Worm (Caenorhabditis elegans) whole organism, late embryonic: ENCODE data around the gene fbxa-170.

Experiments
- C08G9.2 ChIP-seq: sonication (generic microtip); optimal IDR thresholded peaks from 2 replicates; lab custom pipeline; 2016; ENCODE audit warnings: mild to moderate bottlenecking, missing genetic modification characterization, moderate library complexity, missing compliant biosample characterization
- C38D4.7 ChIP-seq: fragments of 200-800 bp; sonication (Bioruptor generic); optimal IDR thresholded peaks from 2 replicates; lab custom pipeline; 2018; ENCODE audit warnings: mild to moderate bottlenecking, missing genetic modification characterization, moderate library complexity, missing compliant biosample characterization
- F13H6.1 ChIP-seq: sonication (generic microtip); optimal IDR thresholded peaks from 2 replicates; lab custom pipeline; 2016; ENCODE audit warnings: missing genetic modification characterization, missing compliant biosample characterization
- K02D7.2 ChIP-seq: sonication (generic microtip); optimal IDR thresholded peaks from 2 replicates; lab custom pipeline; 2017; ENCODE audit warnings: mild to moderate bottlenecking, missing genetic modification characterization, missing compliant biosample characterization
- K09A11.1 ChIP-seq: sonication (generic microtip); optimal IDR thresholded peaks from 2 replicates; lab custom pipeline; 2017; ENCODE audit warnings: antibody characterized with exemption, mild to moderate bottlenecking, missing genetic modification characterization, missing compliant biosample characterization; ENCODE audit not compliant: insufficient read depth
- T23F11.4 ChIP-seq: fragments of 200-800 bp; sonication (Bioruptor generic); optimal IDR thresholded peaks from 2 replicates; lab custom pipeline; 2018; ENCODE audit warnings: mild to moderate bottlenecking, missing genetic modification characterization, missing compliant biosample characterization
- ceh-14 ChIP-seq: sonication (generic microtip); optimal IDR thresholded peaks from 2 replicates; lab custom pipeline; 2016; ENCODE audit warnings: missing genotype, missing genetic modification characterization, missing compliant biosample characterization
- ceh-18 ChIP-seq: sonication (generic microtip); optimal IDR thresholded peaks from 2 replicates; lab custom pipeline; 2016; ENCODE audit warnings: missing genetic modification characterization, missing compliant biosample characterization
- ceh-19 ChIP-seq: fragments of 200-800 bp; sonication (Bioruptor generic); optimal IDR thresholded peaks from 2 replicates; lab custom pipeline; 2018; ENCODE audit warnings: mild to moderate bottlenecking, missing genetic modification characterization, missing compliant biosample characterization
- ceh-2 ChIP-seq: sonication (generic microtip); optimal IDR thresholded peaks from 2 replicates; lab custom pipeline; 2016; ENCODE audit warnings: missing genotype, missing genetic modification characterization, missing compliant biosample characterization
- ceh-22 ChIP-seq: sonication (generic microtip); optimal IDR thresholded peaks from 2 replicates; lab custom pipeline; 2017; ENCODE audit warnings: missing biosample characterization, missing genetic modification characterization
- ceh-30 ChIP-seq: fragments of 150-350 bp; optimal IDR thresholded peaks from 2 replicates; lab custom pipeline; 2014; ENCODE audit warnings: missing biosample characterization, missing genetic modification characterization
- ceh-31 ChIP-seq: sonication (generic microtip); optimal IDR thresholded peaks from 2 replicates; lab custom pipeline; 2016; ENCODE audit warnings: missing genetic modification characterization, missing compliant biosample characterization
- ceh-45 ChIP-seq: fragments of 200-800 bp; sonication (Bioruptor generic); IDR thresholded peaks from 2 replicates; pipeline ENCODE4 v1.3.6; 2022; ENCODE audit warnings: missing genetic modification reagents, missing genetic modification characterization, missing compliant biosample characterization
- ceh-6 ChIP-seq: fragments of 200-800 bp; sonication (Bioruptor generic); optimal IDR thresholded peaks from 2 replicates; lab custom pipeline; 2018; ENCODE audit warnings: mild to moderate bottlenecking, missing genetic modification characterization, missing compliant biosample characterization
- dmd-4 ChIP-seq: sonication (generic microtip); optimal IDR thresholded peaks from 2 replicates; lab custom pipeline; 2016; ENCODE audit warnings: borderline replicate concordance, missing genetic modification characterization, missing compliant biosample characterization
- dve-1 ChIP-seq: sonication (generic microtip); optimal IDR thresholded peaks from 2 replicates; lab custom pipeline; 2017; ENCODE audit warnings: antibody characterized with exemption, mild to moderate bottlenecking, missing genetic modification characterization, missing compliant biosample characterization
- elt-2 ChIP-seq: sonication (generic microtip); optimal IDR thresholded peaks from 2 replicates; lab custom pipeline; 2016; ENCODE audit warnings: missing genetic modification reagents, missing genetic modification characterization, missing compliant biosample characterization
- ets-4 ChIP-seq: sonication (generic microtip); optimal IDR thresholded peaks from 2 replicates; lab custom pipeline; 2016; ENCODE audit warnings: missing genetic modification characterization, missing compliant biosample characterization
- fkh-6 ChIP-seq: sonication (generic microtip); optimal IDR thresholded peaks from 2 replicates; lab custom pipeline; 2016; ENCODE audit warnings: missing genetic modification characterization, missing compliant biosample characterization
- hlh-30 ChIP-seq: sonication (generic microtip); optimal IDR thresholded peaks from 2 replicates; lab custom pipeline; 2017; ENCODE audit warnings: antibody characterized with exemption, missing genetic modification characterization, missing compliant biosample characterization; ENCODE audit not compliant: insufficient read depth
- hlh-8 ChIP-seq: sonication (generic microtip); optimal IDR thresholded peaks from 2 replicates; lab custom pipeline; 2016; ENCODE audit warnings: missing genotype, missing genetic modification characterization, missing compliant biosample characterization
- lin-11 ChIP-seq: fragments of 200-800 bp; sonication (Bioruptor generic); optimal IDR thresholded peaks from 2 replicates; lab custom pipeline; 2018; ENCODE audit warnings: mild to moderate bottlenecking, missing genetic modification characterization, missing compliant biosample characterization
- mec-3 ChIP-seq: sonication (generic microtip); optimal IDR thresholded peaks from 2 replicates; lab custom pipeline; 2016; ENCODE audit warnings: borderline replicate concordance, missing genetic modification characterization, missing compliant biosample characterization
- nhr-11 ChIP-seq: fragments of 150-350 bp; optimal IDR thresholded peaks from 2 replicates; lab custom pipeline; 2014; ENCODE audit warnings: missing biosample characterization, missing genetic modification characterization
- nhr-232 ChIP-seq: sonication (generic microtip); optimal IDR thresholded peaks from 2 replicates; lab custom pipeline; 2016; ENCODE audit warnings: missing genetic modification characterization, missing compliant biosample characterization
- npax-4 ChIP-seq: sonication (generic microtip); optimal IDR thresholded peaks from 2 replicates; lab custom pipeline; 2016; ENCODE audit warnings: missing genetic modification characterization, missing compliant biosample characterization
- pag-3 ChIP-seq: sonication (generic microtip); optimal IDR thresholded peaks from 2 replicates; lab custom pipeline; 2016; ENCODE audit warnings: missing compliant biosample characterization, missing genetic modification characterization, borderline replicate concordance
- pha-2 ChIP-seq: sonication (generic microtip); optimal IDR thresholded peaks from 2 replicates; lab custom pipeline; 2017; ENCODE audit warnings: mild to moderate bottlenecking, missing genetic modification characterization, missing compliant biosample characterization
- pha-4 ChIP-seq: fragments of 150-350 bp; optimal IDR thresholded peaks from 2 replicates; lab custom pipeline; 2018; ENCODE audit warnings: missing biosample characterization, missing genetic modification reagents, missing genetic modification characterization
- ref-2 ChIP-seq: sonication (generic microtip); optimal IDR thresholded peaks from 2 replicates; lab custom pipeline; 2016; ENCODE audit warnings: missing genetic modification characterization, missing compliant biosample characterization
- rnt-1 ChIP-seq: sonication (generic microtip); optimal IDR thresholded peaks from 2 replicates; lab custom pipeline; 2016; ENCODE audit warnings: missing genetic modification characterization, missing compliant biosample characterization
- sox-2 ChIP-seq: fragments of 200-800 bp; sonication (Bioruptor generic); IDR thresholded peaks from 2 replicates; pipeline ENCODE4 v1.3.6; 2022; ENCODE audit warnings: missing genetic modification reagents, missing genetic modification characterization, missing compliant biosample characterization
- sox-4 ChIP-seq: sonication (generic microtip); optimal IDR thresholded peaks from 2 replicates; lab custom pipeline; 2017; ENCODE audit warnings: mild to moderate bottlenecking, missing genetic modification characterization, inconsistent platforms, missing compliant biosample characterization
- syd-9 ChIP-seq: sonication (generic microtip); optimal IDR thresholded peaks from 2 replicates; lab custom pipeline; 2016; ENCODE audit warnings: mild to moderate bottlenecking, missing genetic modification characterization, moderate library complexity, missing compliant biosample characterization
- unc-42 ChIP-seq: sonication (generic microtip); optimal IDR thresholded peaks from 2 replicates; lab custom pipeline; 2016; ENCODE audit warnings: missing genotype, missing genetic modification characterization, missing compliant biosample characterization

The fbxa-170 gene

DNA sequence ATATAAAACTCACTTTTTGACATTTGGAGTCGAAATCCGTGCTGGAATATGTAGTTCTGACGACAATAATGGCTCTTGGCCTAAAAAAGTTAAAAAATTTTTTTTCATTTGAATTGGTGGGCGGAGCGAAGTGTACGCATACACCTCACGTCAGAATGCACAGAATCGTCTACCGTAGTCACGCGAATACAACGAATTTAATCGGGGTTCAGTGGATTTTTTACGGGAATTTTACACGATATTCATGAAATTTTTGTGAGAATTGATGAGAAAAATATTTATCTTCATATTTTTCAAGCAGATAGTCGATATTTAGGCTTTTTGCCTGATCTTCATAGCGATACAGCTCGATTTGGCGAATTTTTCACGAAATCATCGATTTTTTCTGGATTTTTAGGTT, 9.2 kb downstream of the fbxa-170 start, which contains the start of gene R09H3.3:
R09H3.3 (minus strand) TSS at position 101 of the 400 bp plus-strand sequence.
- no peak for TF ChIP-seq dmd-4 (tag; lab: Kevin White, UChicago)
- no peak for TF ChIP-seq lin-11 (tag; lab: Kevin White, UChicago)
- no peak for TF ChIP-seq T23F11.4
- no peak for TF ChIP-seq C38D4.7 (GFP tag; lab: Kevin White, UChicago)
- no peak for TF ChIP-seq pha-2
- no peak for TF ChIP-seq elt-2 (tag; lab: Kevin White, UChicago)

DNA sequence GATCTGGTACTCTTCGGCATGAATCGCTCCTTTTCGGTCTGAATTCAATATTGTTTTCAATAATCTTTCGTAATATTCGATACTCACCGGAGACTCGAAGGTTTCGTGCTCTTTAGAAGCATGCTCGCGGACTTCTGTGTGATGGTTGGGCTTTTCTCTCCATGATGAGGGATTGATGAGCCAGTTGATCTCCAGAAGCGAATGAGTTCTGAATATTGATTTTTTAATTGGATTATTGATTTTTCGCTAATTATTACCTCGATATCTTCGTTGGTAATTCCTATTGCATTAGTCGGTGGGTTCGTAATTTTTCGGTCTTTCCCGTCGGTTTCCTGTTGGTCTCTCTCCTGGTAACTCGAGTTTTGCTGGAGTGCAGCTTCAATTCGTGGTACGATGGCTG, 10.9 kb downstream of the fbxa-170 start:
- TF ChIP-seq pha-4 (no peak), K02D7.2 (tag; lab: Kevin White, UChicago) (no peak), mec-3 (tag; lab: Kevin White, UChicago) (no peak), hlh-8 (no peak), ceh-18 (tag; lab: Kevin White, UChicago) (no peak), ceh-22 (no peak), ceh-31 (tag; lab: Kevin White, UChicago) (no peak), T23F11.4 (no peak), rnt-1 (tag; lab: Kevin White, UChicago) (no peak), ceh-6 (no peak), ceh-30 (tag; lab: Kevin White, UChicago) (no peak), C38D4.7 (GFP tag; lab: Kevin White, UChicago) (no peak), ets-4 (tag; lab: Kevin White, UChicago) (no peak), ceh-2 (tag; lab: Kevin White, UChicago) (no peak), ceh-14 (tag; lab: Kevin White, UChicago) (no peak), ceh-45 (GFP tag; lab: Robert Waterston, UW) (no peak)

DNA sequence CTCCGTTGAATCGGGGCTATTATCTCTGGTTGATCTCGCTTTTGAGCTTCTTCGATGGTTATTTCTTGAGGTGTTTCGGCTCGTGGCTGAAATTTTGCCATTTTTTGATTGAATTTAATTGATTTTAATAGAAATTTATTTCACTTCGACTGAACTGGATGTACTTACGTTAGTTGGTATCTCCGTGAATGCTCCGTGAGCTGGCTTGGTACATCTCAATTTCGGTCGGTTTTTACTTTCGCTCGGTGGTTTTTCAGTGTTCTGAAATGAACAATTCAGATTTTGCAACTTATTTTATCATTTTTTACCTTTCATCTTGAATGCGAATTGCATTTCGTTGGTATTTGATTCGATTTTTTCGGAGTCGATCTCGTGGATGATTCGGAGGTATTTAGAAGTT, 13.0 kb downstream of the fbxa-170 start, which contains the start of gene R09H3.2:
R09H3.2 (minus strand) TSS at position 101 of the 400 bp plus-strand sequence.
- TF ChIP-seq lin-11 (tag; lab: Kevin White, UChicago), result no peak
- TF ChIP-seq C38D4.7 (GFP tag; lab: Kevin White, UChicago), result no peak
- TF ChIP-seq ceh-19 (GFP tag; lab: Kevin White, UChicago), result no peak
- TF ChIP-seq ref-2 (tag; lab: Kevin White, UChicago), result no peak
- TF ChIP-seq fkh-6 (tag; lab: Kevin White, UChicago), result no peak
- no peak for TF ChIP-seq mec-3 (tag; lab: Kevin White, UChicago)
- TF ChIP-seq C08G9.2 (tag; lab: Kevin White, UChicago), result no peak
- TF ChIP-seq F13H6.1 (tag; lab: Kevin White, UChicago), result no peak
- TF ChIP-seq pag-3 (tag; lab: Kevin White, UChicago), result no peak
- TF ChIP-seq dve-1 (tag; lab: Kevin White, UChicago), result no peak
- TF ChIP-seq unc-42, result no peak
- no peak for TF ChIP-seq hlh-8
- TF ChIP-seq K09A11.1 (tag; lab: Kevin White, UChicago), result no peak
- TF ChIP-seq, all 69 proteins: peak for 0

DNA sequence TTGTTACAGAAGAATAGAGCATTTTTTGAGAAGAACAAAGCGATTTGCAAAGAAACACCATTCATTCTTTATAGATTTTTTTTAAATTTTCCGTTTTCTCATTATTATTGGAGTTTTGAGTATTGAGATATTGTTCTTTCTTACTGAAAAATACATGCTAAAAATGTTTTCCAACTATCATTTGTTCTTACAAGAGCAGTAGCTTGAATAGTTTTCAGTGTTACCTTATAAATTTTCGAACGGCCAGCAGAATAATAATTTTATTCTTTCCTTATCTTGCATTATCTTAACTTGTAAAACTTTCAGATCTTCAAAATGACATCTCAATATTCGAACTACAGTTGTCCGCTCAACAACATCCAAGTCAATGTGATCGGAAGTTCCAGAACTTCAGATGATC, 22.7 kb downstream of the fbxa-170 start, which contains the start of gene tbx-32:
tbx-32 (plus strand) TSS at position 301 of the 400 bp plus-strand sequence.
- TF ChIP-seq K09A11.1 (tag; lab: Kevin White, UChicago) (no peak), ceh-18 (tag; lab: Kevin White, UChicago) (no peak), sox-4 (tag; lab: Kevin White, UChicago) (no peak), syd-9 (tag; lab: Kevin White, UChicago) (no peak), hlh-8 (no peak), sox-2 (GFP tag; lab: Robert Waterston, UW) (no peak), nhr-232 (no peak), hlh-30 (tag; lab: Kevin White, UChicago) (no peak), nhr-11 (tag; lab: Kevin White, UChicago) (no peak), npax-4 (tag; lab: Kevin White, UChicago) (no peak)
- TF ChIP-seq, all 69 proteins: peak for 0
